Fruit fly (Drosophila melanogaster): ENCODE results near the gene dmGlut.

Gene dmGlut

dm6 chr2L:12010877-12011666 is 16.2 kb upstream of the dmGlut start:
- no peak for TF ChIP-seq lola (GFP tag; optimal IDR thresholded peaks at IDR 0.05)
- TF ChIP-seq Hnf4 (GFP tag; optimal IDR thresholded peaks at IDR 0.05): peak; percentile 75
- no peak for TF ChIP-seq pan (optimal IDR thresholded peaks at IDR 0.05)
- peak; percentile 91 for TF ChIP-seq fru (GFP tag; optimal IDR thresholded peaks at IDR 0.05)
- no peak for TF ChIP-seq Dfd (GFP tag; optimal IDR thresholded peaks at IDR 0.05)
- TF ChIP-seq Jra (GFP tag; optimal IDR thresholded peaks at IDR 0.05): peak; percentile 77
- no peak for TF ChIP-seq usp (GFP tag; optimal IDR thresholded peaks at IDR 0.05)
- TF ChIP-seq CG32264 (GFP tag; optimal IDR thresholded peaks at IDR 0.05): peak; percentile 56
- peak; percentile 96 for TF ChIP-seq Sp1 (GFP tag; optimal IDR thresholded peaks at IDR 0.05)
- TF ChIP-seq jim (GFP tag; optimal IDR thresholded peaks at IDR 0.05): no peak
- peak; percentile 97 for TF ChIP-seq HLH106 (tag; optimal IDR thresholded peaks at IDR 0.05)
- no peak for TF ChIP-seq Hr78 (GFP tag; optimal IDR thresholded peaks at IDR 0.05)
- peak; percentile 91 for TF ChIP-seq woc (GFP tag; optimal IDR thresholded peaks at IDR 0.05)
- no peak for TF ChIP-seq Rel (GFP tag; optimal IDR thresholded peaks at IDR 0.05)
- TF ChIP-seq Rel (tag; optimal IDR thresholded peaks at IDR 0.05): peak; percentile 69
- no peak for TF ChIP-seq Dif (GFP tag; optimal IDR thresholded peaks at IDR 0.05; ENCODE audit: partially characterized antibody)
- peak; percentile 2 for TF ChIP-seq Hr83 (GFP tag; optimal IDR thresholded peaks at IDR 0.05; ENCODE audit: poor library complexity, severe bottlenecking)
- no peak for TF ChIP-seq GATAd (GFP tag; optimal IDR thresholded peaks at IDR 0.05)
- TF ChIP-seq Vsx2 (GFP tag; optimal IDR thresholded peaks at IDR 0.05; ENCODE audit: partially characterized antibody): no peak
- no peak for TF ChIP-seq CrebA (GFP tag; optimal IDR thresholded peaks at IDR 0.05; ENCODE audit: borderline replicate concordance)
- TF ChIP-seq ey (GFP tag; optimal IDR thresholded peaks at IDR 0.05): peak; percentile 92
- no peak for TF ChIP-seq N (GFP tag; optimal IDR thresholded peaks at IDR 0.05)
- peak; percentile 32 for TF ChIP-seq Mio (GFP tag; optimal IDR thresholded peaks at IDR 0.05)
- TF ChIP-seq Abd-B (GFP tag; optimal IDR thresholded peaks at IDR 0.05): no peak
- TF ChIP-seq dl (GFP tag; optimal IDR thresholded peaks at IDR 0.05; ENCODE audit: insufficient read depth in 1 of 2, partially characterized antibody in 2 of 2): peak; percentile 46 to 78
- peak; percentile 91 for TF ChIP-seq dmrt93B (GFP tag; optimal IDR thresholded peaks at IDR 0.05)
- peak; percentile 92 for TF ChIP-seq br (GFP tag; optimal IDR thresholded peaks at IDR 0.05)
- peak in 1 of 2 experiments; percentile 92 for TF ChIP-seq foxo (GFP tag; optimal IDR thresholded peaks at IDR 0.05)
- peak; percentile 84 for TF ChIP-seq sage (GFP tag; optimal IDR thresholded peaks at IDR 0.05)
- peak; percentile 91 for TF ChIP-seq OdsH (GFP tag; optimal IDR thresholded peaks at IDR 0.05)
- peak; percentile 76 for TF ChIP-seq psq (GFP tag; optimal IDR thresholded peaks at IDR 0.05)
- TF ChIP-seq sv (GFP tag; optimal IDR thresholded peaks at IDR 0.05): peak; percentile 84
- peak; percentile 92 for TF ChIP-seq h (GFP tag; optimal IDR thresholded peaks at IDR 0.05)
- TF ChIP-seq tai (GFP tag; optimal IDR thresholded peaks at IDR 0.05): no peak
- no peak for TF ChIP-seq Myc (optimal IDR thresholded peaks at IDR 0.05)
- peak; percentile 95 for TF ChIP-seq CG9705 (GFP tag; optimal IDR thresholded peaks at IDR 0.05)
- peak; percentile 86 for TF ChIP-seq rgr (GFP tag; optimal IDR thresholded peaks at IDR 0.05)
- peak; percentile 4 for TF ChIP-seq dsf (GFP tag; optimal IDR thresholded peaks at IDR 0.05; ENCODE audit: borderline replicate concordance)
- no peak for TF ChIP-seq brk (GFP tag; optimal IDR thresholded peaks at IDR 0.05)

- TF ChIP-seq N (GFP tag; optimal IDR thresholded peaks at IDR 0.05) (no peak), foxo (GFP tag; optimal IDR thresholded peaks at IDR 0.05) (peak; percentile 66 to 88), Hr83 (GFP tag; optimal IDR thresholded peaks at IDR 0.05; ENCODE audit: poor library complexity, severe bottlenecking) (peak; percentile 98), Jra (GFP tag; optimal IDR thresholded peaks at IDR 0.05) (peak; percentile 61), tai (GFP tag; optimal IDR thresholded peaks at IDR 0.05) (no peak), dmrt93B (GFP tag; optimal IDR thresholded peaks at IDR 0.05) (peak; percentile 51), Hr78 (GFP tag; optimal IDR thresholded peaks at IDR 0.05) (no peak), jim (GFP tag; optimal IDR thresholded peaks at IDR 0.05) (no peak), HLH106 (tag; optimal IDR thresholded peaks at IDR 0.05) (peak; percentile 82), sage (GFP tag; optimal IDR thresholded peaks at IDR 0.05) (no peak), fru (GFP tag; optimal IDR thresholded peaks at IDR 0.05) (peak; percentile 91), dsf (GFP tag; optimal IDR thresholded peaks at IDR 0.05; ENCODE audit: borderline replicate concordance) (no peak), lola (GFP tag; optimal IDR thresholded peaks at IDR 0.05) (no peak), Vsx2 (GFP tag; optimal IDR thresholded peaks at IDR 0.05; ENCODE audit: partially characterized antibody) (no peak), Abd-B (GFP tag; optimal IDR thresholded peaks at IDR 0.05) (no peak), psq (GFP tag; optimal IDR thresholded peaks at IDR 0.05) (peak; percentile 65), rgr (GFP tag; optimal IDR thresholded peaks at IDR 0.05) (peak; percentile 66), Sp1 (GFP tag; optimal IDR thresholded peaks at IDR 0.05) (peak; percentile 68), sv (GFP tag; optimal IDR thresholded peaks at IDR 0.05) (peak; percentile 59), Myc (optimal IDR thresholded peaks at IDR 0.05) (no peak), pan (optimal IDR thresholded peaks at IDR 0.05) (no peak), CG32264 (GFP tag; optimal IDR thresholded peaks at IDR 0.05) (peak; percentile 60), Mio (GFP tag; optimal IDR thresholded peaks at IDR 0.05) (no peak), dl (GFP tag; optimal IDR thresholded peaks at IDR 0.05; ENCODE audit: insufficient read depth in 1 of 2, partially characterized antibody in 2 of 2) (peak; percentile 69 to 78), Hnf4 (GFP tag; optimal IDR thresholded peaks at IDR 0.05) (peak; percentile 73), GATAd (GFP tag; optimal IDR thresholded peaks at IDR 0.05) (no peak), br (GFP tag; optimal IDR thresholded peaks at IDR 0.05) (peak; percentile 87), brk (GFP tag; optimal IDR thresholded peaks at IDR 0.05) (no peak), ey (GFP tag; optimal IDR thresholded peaks at IDR 0.05) (peak; percentile 76), CG9705 (GFP tag; optimal IDR thresholded peaks at IDR 0.05) (peak; percentile 57), OdsH (GFP tag; optimal IDR thresholded peaks at IDR 0.05) (peak; percentile 74), h (GFP tag; optimal IDR thresholded peaks at IDR 0.05) (peak; percentile 96), Dif (GFP tag; optimal IDR thresholded peaks at IDR 0.05; ENCODE audit: partially characterized antibody) (no peak), woc (GFP tag; optimal IDR thresholded peaks at IDR 0.05) (peak; percentile 91), usp (GFP tag; optimal IDR thresholded peaks at IDR 0.05) (no peak)
Observed at dm6 chr2L:12011682-12012655, 15.3 kb upstream of the dmGlut start.

All from whole organism, wandering third instar larva.